Fruit fly (Drosophila melanogaster) whole organism, prepupa: ENCODE data around the gene CG17207.
A peak's percentile ranks its signal among the peaks of the same experiment; 100 is the strongest.

Source experiments
- CG10669 ChIP-seq: fragments of 200-800 bp; sonication (Bioruptor generic); optimal IDR thresholded peaks from 3 replicates; lab custom pipeline; 2018; ENCODE audit warnings: missing biosample characterization, mild to moderate bottlenecking, missing genetic modification characterization, moderate library complexity
- CG3032 ChIP-seq: fragments of 200-800 bp; optimal IDR thresholded peaks from 2 replicates; lab custom pipeline; 2019; ENCODE audit warnings: missing biosample characterization, mild to moderate bottlenecking, missing genetic modification characterization, moderate library complexity
- CG6854 ChIP-seq: fragments of 200-800 bp; sonication (Bioruptor generic); optimal IDR thresholded peaks from 2 replicates; lab custom pipeline; 2017; ENCODE audit warnings: missing biosample characterization, mild to moderate bottlenecking, missing genetic modification characterization
- CG8119 ChIP-seq: fragments of 200-800 bp; sonication (Bioruptor generic); IDR thresholded peaks from 3 replicates; pipeline ENCODE4 v1.3.6; 2022; ENCODE audit warnings: missing biosample characterization, missing genetic modification characterization
- Eip93F ChIP-seq: fragments of 200-800 bp; sonication (Bioruptor generic); optimal IDR thresholded peaks from 2 replicates; lab custom pipeline; 2016; ENCODE audit warnings: missing biosample characterization, mild to moderate bottlenecking, missing genetic modification characterization
- acj6 ChIP-seq: fragments of 200-800 bp; sonication (Bioruptor generic); optimal IDR thresholded peaks from 3 replicates; lab custom pipeline; 2016; ENCODE audit warnings: missing biosample characterization, missing genetic modification characterization
- fd85E ChIP-seq: fragments of 200-800 bp; sonication (Bioruptor generic); optimal IDR thresholded peaks from 3 replicates; lab custom pipeline; 2016; ENCODE audit warnings: missing biosample characterization, missing genetic modification characterization
- spab ChIP-seq: fragments of 200-800 bp; sonication (Bioruptor generic); optimal IDR thresholded peaks from 2 replicates; lab custom pipeline; 2017; ENCODE audit warnings: missing biosample characterization, mild to moderate bottlenecking, missing genetic modification characterization, missing genetic modification reagents
- topi ChIP-seq: fragments of 200-800 bp; sonication (Bioruptor generic); optimal IDR thresholded peaks from 3 replicates; lab custom pipeline; 2016; ENCODE audit warnings: missing biosample characterization, missing genetic modification characterization

DNA sequence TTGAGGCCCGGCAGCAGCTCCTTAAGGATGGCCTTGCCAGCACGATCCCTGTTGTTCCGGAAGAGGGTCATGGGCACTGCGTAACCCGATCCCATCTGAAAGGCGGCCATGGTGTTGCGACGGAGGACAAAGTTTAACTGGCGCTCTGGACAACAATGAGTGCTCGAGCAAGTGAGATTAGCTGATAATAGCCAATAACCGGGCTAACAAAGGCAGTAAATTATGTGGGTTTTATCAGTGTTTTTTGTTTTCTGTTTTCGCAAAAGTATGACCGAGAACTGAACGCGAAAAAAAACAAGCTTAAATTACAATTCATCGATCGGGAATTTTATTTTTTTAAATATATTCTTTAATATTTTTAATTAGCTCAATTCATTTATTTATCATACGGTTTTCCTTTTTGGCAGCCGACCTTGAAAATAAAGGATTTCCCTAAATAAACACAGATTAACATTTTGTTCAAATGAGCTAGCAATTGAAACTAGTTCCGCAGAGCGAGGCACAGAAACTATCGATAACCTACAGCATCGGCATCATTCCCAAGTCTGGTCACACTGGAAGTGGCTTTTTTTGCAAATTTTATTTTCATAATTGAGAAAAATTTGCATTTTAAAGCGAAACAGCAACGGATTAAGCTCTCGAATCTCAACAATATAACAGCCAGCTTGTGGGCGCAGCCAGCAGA is 25.5 kb downstream of the CG17207 start, which contains the start of the genes Dip-C and pps:
- no peak for TF ChIP-seq topi (GFP tag; lab: Kevin White, UChicago)
- TF ChIP-seq CG8119 (GFP tag; lab: Robert Waterston, UW), result no peak
- no peak for TF ChIP-seq CG10669 (GFP tag; lab: Kevin White, UChicago)
- no peak for TF ChIP-seq Eip93F (GFP tag; lab: Kevin White, UChicago)
- TF ChIP-seq CG3032 (tag; lab: Kevin White, UChicago), result peak; percentile 10
- TF ChIP-seq CG6854 (GFP tag; lab: Kevin White, UChicago), result peak; percentile 51
- TF ChIP-seq acj6 (GFP tag; lab: Kevin White, UChicago), result no peak
- no peak for TF ChIP-seq fd85E (GFP tag; lab: Kevin White, UChicago)
- no peak for TF ChIP-seq spab (GFP tag; lab: Kevin White, UChicago)
